Worm (Caenorhabditis elegans): ENCODE results near the gene F22E5.11.
"Not testable (repeated sequence)": the region's sequence is repeated elsewhere in the genome, so short reads cannot be mapped to it uniquely, and the experiment has no call there.

The F22E5.11 gene

DNA sequence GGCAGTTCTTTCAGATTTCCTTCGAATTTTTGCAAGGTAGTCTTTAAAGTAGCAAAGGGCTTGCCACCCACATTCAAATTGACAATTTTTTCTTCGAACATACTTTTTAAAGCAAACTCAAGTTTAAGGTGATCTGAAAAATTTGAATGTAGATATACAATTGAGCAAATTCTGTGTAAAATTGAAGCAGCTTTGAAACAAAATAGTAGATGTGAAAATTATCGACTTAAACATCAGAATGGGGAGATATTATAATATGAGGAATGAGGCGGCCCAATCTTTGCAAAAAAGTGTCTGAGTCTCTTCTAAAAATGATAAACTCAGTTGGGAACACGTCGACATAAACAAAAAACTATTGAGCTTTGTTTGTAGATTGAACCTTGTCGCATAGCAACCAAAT is at the start of gene F22E5.11:
Gene F22E5.11 (minus strand): TSS at position 101 of the 400 bp plus-strand sequence.
- TF ChIP-seq attf-5 (GFP tag; optimal IDR thresholded peaks at IDR 0.05) (no peak), ztf-22 (GFP tag; optimal IDR thresholded peaks at IDR 0.05) (no peak), nfya-1 (tag; optimal IDR thresholded peaks at IDR 0.05; ENCODE audit: borderline replicate concordance, insufficient read depth) (no peak), nhr-120 (GFP tag; IDR thresholded peaks at IDR 0.05) (no peak)

DNA sequence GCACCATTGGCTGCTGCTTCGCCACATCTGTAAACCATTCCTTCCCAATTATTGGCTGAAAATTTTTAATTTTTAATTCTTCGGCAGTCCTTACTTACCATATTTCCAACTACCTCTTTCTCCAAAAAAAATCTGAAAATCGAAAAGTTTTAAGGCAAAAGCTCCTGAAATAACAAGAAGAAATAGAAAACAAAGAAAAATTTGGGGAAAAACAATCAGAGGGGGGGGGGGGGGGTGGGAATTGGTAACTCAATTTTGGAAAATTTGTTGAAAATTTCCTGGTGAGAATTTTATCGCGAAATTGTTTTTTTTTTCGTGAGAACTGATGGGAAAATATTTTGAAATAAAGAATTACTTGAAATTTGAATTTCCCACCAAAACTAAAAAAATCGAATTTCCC is 48.1 kb upstream of the F22E5.11 start, which contains the start of gene set-11:
Gene set-11 (minus strand): TSS at position 101 of the 400 bp plus-strand sequence.
- no peak for TF ChIP-seq tbx-9 (tag; optimal IDR thresholded peaks at IDR 0.05; ENCODE audit: borderline replicate concordance)
- no peak for TF ChIP-seq aptf-2 (GFP tag; conservative IDR thresholded peaks at IDR 0.05)
- no peak for TF ChIP-seq lin-54 (GFP tag; optimal IDR thresholded peaks at IDR 0.05)
- TF ChIP-seq ceh-100 (GFP tag; IDR thresholded peaks at IDR 0.05), result no peak
- TF ChIP-seq ztf-22 (GFP tag; optimal IDR thresholded peaks at IDR 0.05), result no peak
- no peak for TF ChIP-seq nhr-80 (tag; optimal IDR thresholded peaks at IDR 0.05)
- TF ChIP-seq atf-7 (tag; optimal IDR thresholded peaks at IDR 0.05), result no peak
- no peak for TF ChIP-seq xnd-1 (tag; optimal IDR thresholded peaks at IDR 0.05)
- no peak for TF ChIP-seq T26A5.8 (tag; optimal IDR thresholded peaks at IDR 0.05)
- TF ChIP-seq rec-8 (tag; optimal IDR thresholded peaks at IDR 0.05), result no peak
- TF ChIP-seq him-1 (tag; optimal IDR thresholded peaks at IDR 0.05), result no peak
- no peak for TF ChIP-seq F39B2.1 (GFP tag; IDR thresholded peaks at IDR 0.05)
- TF ChIP-seq F57A8.1 (GFP tag; optimal IDR thresholded peaks at IDR 0.05), result no peak
- TF ChIP-seq egl-44 (GFP tag; IDR thresholded peaks at IDR 0.05), result no peak
- TF ChIP-seq Y53G8AR.9 (GFP tag; conservative IDR thresholded peaks at IDR 0.05), result no peak

DNA sequence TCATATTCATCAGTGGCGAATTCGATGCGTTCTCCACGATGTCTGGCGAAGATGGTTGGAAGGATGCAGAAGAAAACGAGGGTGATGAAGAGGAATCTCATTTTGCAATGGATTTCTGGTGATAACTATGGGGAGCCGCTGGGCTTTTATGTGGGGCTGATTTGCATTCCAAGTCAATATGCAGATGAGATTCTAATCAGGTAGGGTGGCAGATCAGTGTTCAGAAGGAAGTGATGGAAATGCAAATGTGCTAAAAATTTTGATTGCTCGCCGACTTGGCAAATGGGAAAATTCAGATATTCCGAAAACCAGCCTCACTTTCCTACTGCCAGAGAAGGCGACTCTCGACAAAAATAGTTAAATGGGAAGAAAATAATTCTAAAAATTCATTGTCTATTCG is 45.7 kb upstream of the F22E5.11 start, which contains the start of gene nspf-3:
Gene nspf-3 (minus strand): TSS at position 101 of the 400 bp plus-strand sequence.
- TF ChIP-seq akir-1 (GFP tag; optimal IDR thresholded peaks at IDR 0.05), result no peak
- no peak for TF ChIP-seq efl-1 (GFP tag; optimal IDR thresholded peaks at IDR 0.05)
- TF ChIP-seq F39B2.1 (GFP tag; IDR thresholded peaks at IDR 0.05), result no peak
- no peak for TF ChIP-seq F55B11.4 (tag; optimal IDR thresholded peaks at IDR 0.05; ENCODE audit: borderline replicate concordance, insufficient read depth)
- no peak for TF ChIP-seq B0261.1 (tag; optimal IDR thresholded peaks at IDR 0.05)
- no peak for TF ChIP-seq mes-4 (tag; optimal IDR thresholded peaks at IDR 0.05)
- TF ChIP-seq ccch-3 (GFP tag; optimal IDR thresholded peaks at IDR 0.05), result no peak
- no peak for TF ChIP-seq Y95B8A.8 (GFP tag; IDR thresholded peaks at IDR 0.05)
- TF ChIP-seq repo-1 (tag; optimal IDR thresholded peaks at IDR 0.05), result no peak
- TF ChIP-seq ceh-91 (GFP tag; IDR thresholded peaks at IDR 0.05), result no peak
- no peak for TF ChIP-seq ceh-58 (GFP tag; IDR thresholded peaks at IDR 0.05)

DNA sequence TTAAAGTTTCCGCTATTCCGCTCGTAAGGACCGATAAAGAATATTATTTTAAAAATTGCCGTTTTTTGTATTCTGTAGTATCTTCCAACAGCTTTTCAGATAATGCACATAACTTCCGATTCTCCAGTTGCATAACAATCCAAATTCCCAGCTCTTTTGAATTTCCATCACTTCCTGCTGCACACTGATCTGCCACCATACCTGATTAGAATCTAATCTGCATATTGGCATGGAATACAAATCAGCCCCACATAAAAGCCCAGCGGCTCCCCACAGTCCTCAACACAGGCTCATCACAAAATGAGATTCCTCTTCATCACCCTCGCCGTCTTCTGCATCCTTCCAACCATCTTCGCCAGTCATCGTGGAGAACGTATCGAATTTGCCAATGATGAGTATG is 44.2 kb upstream of the F22E5.11 start, which contains the start of gene nspf-2:
Gene nspf-2 (plus strand): TSS at position 301 of the 400 bp plus-strand sequence.
- not testable (repeated sequence) for TF ChIP-seq C06A6.2 (GFP tag; conservative IDR thresholded peaks at IDR 0.05); rpc-1 (optimal IDR thresholded peaks at IDR 0.05); rpc-1 (tag; optimal IDR thresholded peaks at IDR 0.05); ztf-25 (GFP tag; IDR thresholded peaks at IDR 0.05)

DNA sequence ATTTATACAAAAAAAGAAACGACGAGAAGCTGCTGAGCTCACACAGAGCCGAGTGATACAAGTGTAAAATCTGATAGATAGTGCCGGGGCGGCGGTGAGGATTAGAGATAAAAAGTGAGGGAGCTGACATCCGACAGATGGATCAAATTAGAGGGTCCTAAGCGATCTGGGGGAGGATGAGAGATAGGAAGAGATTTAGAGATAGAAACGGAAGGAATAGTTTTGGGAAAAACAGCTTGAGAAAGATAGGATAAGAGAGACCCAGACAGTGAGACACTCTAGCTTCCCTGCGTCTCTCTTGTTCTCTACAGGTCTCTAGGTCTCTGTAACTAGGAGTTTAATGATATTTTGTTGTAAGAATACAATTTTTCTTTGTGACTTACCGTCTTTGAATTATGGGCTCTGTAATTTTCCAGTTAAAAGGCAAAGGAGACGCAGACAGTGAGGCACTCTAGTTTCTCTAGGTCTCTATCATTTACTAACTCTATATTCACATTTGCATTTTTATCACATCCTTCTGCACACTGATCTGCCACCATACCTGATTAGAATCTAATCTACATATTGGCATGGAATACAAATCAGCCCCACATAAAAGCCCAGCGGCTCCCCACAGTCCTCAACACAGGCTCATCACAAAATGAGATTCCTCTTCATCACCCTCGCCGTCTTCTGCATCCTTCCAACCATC is 42.7 kb upstream of the F22E5.11 start, which contains the start of the genes sup-9 and nspf-1:
Gene sup-9 (minus strand): TSS at position 43 of the 691 bp plus-strand sequence.
Gene nspf-1 (plus strand): TSS at position 641 of the 691 bp plus-strand sequence.
- TF ChIP-seq ztf-25 (GFP tag; IDR thresholded peaks at IDR 0.05), result no peak
- no peak for TF ChIP-seq F23B12.7 (tag; optimal IDR thresholded peaks at IDR 0.05; ENCODE audit: insufficient read depth)
- TF ChIP-seq pha-4 (tag; optimal IDR thresholded peaks at IDR 0.05), result no peak
- no peak for TF ChIP-seq lsy-27 (tag; optimal IDR thresholded peaks at IDR 0.05; ENCODE audit: borderline replicate concordance, insufficient read depth)
- no peak for TF ChIP-seq pbrm-1 (GFP tag; IDR thresholded peaks at IDR 0.05)
- TF ChIP-seq atf-7 (tag; optimal IDR thresholded peaks at IDR 0.05), result no peak
- TF ChIP-seq mel-28 (tag; optimal IDR thresholded peaks at IDR 0.05; ENCODE audit: borderline replicate concordance), result no peak
- TF ChIP-seq attf-3 (GFP tag; conservative IDR thresholded peaks at IDR 0.05), result no peak
- TF ChIP-seq him-1 (tag; optimal IDR thresholded peaks at IDR 0.05), result no peak
- TF ChIP-seq Y56A3A.18 (GFP tag; IDR thresholded peaks at IDR 0.05), result no peak
